Fruit fly (Drosophila melanogaster) whole organism, embryonic: ENCODE results near the gene CG4611.
A peak's percentile ranks its signal among the peaks of the same experiment; 100 is the strongest.

Source experiments
- ATbp ChIP-seq: fragments of 200-800 bp; sonication (Bioruptor generic); optimal IDR thresholded peaks from 2 replicates; lab custom pipeline; 2017; ENCODE audit warnings: missing biosample characterization, mild to moderate bottlenecking, missing genetic modification characterization, missing genetic modification reagents
- CG10147 ChIP-seq: fragments of 200-800 bp; sonication (Bioruptor generic); optimal IDR thresholded peaks from 2 replicates; lab custom pipeline; 2019; ENCODE audit warnings: missing biosample characterization, mild to moderate bottlenecking, missing genetic modification characterization, moderate library complexity
- CG10654 ChIP-seq: fragments of 200-800 bp; sonication (Bioruptor generic); optimal IDR thresholded peaks from 2 replicates; lab custom pipeline; 2016; ENCODE audit warnings: missing biosample characterization, missing genetic modification characterization
- CG13624 ChIP-seq: fragments of 200-800 bp; sonication (Bioruptor generic); optimal IDR thresholded peaks from 2 replicates; lab custom pipeline; 2016; ENCODE audit warnings: missing biosample characterization, missing genetic modification characterization
- CG15011 ChIP-seq: fragments of 200-800 bp; sonication (Bioruptor generic); optimal IDR thresholded peaks from 3 replicates; lab custom pipeline; 2018; ENCODE audit warnings: missing biosample characterization, mild to moderate bottlenecking, missing genetic modification characterization
- CG1647 ChIP-seq: fragments of 200-800 bp; sonication (Bioruptor generic); optimal IDR thresholded peaks from 3 replicates; lab custom pipeline; 2016; ENCODE audit warnings: missing biosample characterization, missing genetic modification characterization
- CG1832 ChIP-seq: fragments of 200-800 bp; sonication (Bioruptor generic); optimal IDR thresholded peaks from 2 replicates; lab custom pipeline; 2017; ENCODE audit warnings: missing biosample characterization, mild to moderate bottlenecking, missing genetic modification characterization, inconsistent platforms
- CG18476 ChIP-seq: fragments of 200-800 bp; sonication (Bioruptor generic); optimal IDR thresholded peaks from 2 replicates; lab custom pipeline; 2016; ENCODE audit warnings: missing biosample characterization, mild to moderate bottlenecking, missing genetic modification characterization
- CG2120 ChIP-seq: fragments of 200-800 bp; sonication (Bioruptor generic); optimal IDR thresholded peaks from 3 replicates; lab custom pipeline; 2016; ENCODE audit warnings: missing biosample characterization, missing genetic modification characterization
- CG31388 ChIP-seq: fragments of 200-800 bp; sonication (Bioruptor generic); optimal IDR thresholded peaks from 2 replicates; lab custom pipeline; 2016; ENCODE audit warnings: missing biosample characterization, missing genetic modification characterization
- CG34422 ChIP-seq: fragments of 200-800 bp; sonication (Bioruptor generic); IDR thresholded peaks from 3 replicates; pipeline ENCODE4 v1.3.6; 2022; ENCODE audit warnings: missing biosample characterization, missing genetic modification characterization
- CG3847 ChIP-seq: fragments of 200-800 bp; sonication (Bioruptor generic); IDR thresholded peaks from 2 replicates; pipeline ENCODE4 v1.3.6; 2022; ENCODE audit warnings: missing biosample characterization, missing genetic modification characterization
- CG3995 ChIP-seq: fragments of 200-800 bp; sonication (Bioruptor generic); optimal IDR thresholded peaks from 3 replicates; lab custom pipeline; 2016; ENCODE audit warnings: missing biosample characterization, missing genetic modification characterization
- CG4617 ChIP-seq: fragments of 200-800 bp; sonication (Bioruptor generic); optimal IDR thresholded peaks from 3 replicates; lab custom pipeline; 2016; ENCODE audit warnings: missing biosample characterization, missing genetic modification characterization, borderline replicate concordance
- CG6689 ChIP-seq: fragments of 200-800 bp; sonication (Bioruptor generic); IDR thresholded peaks from 2 replicates; pipeline ENCODE4 v1.3.6; 2022; ENCODE audit warnings: missing biosample characterization, missing genetic modification characterization
- CG7928 ChIP-seq: fragments of 200-800 bp; sonication (Bioruptor generic); optimal IDR thresholded peaks from 2 replicates; lab custom pipeline; 2017; ENCODE audit warnings: missing biosample characterization, mild to moderate bottlenecking, missing genetic modification characterization
- CG9817 ChIP-seq: fragments of 200-800 bp; sonication (Bioruptor generic); optimal IDR thresholded peaks from 2 replicates; lab custom pipeline; 2018; ENCODE audit warnings: missing biosample characterization, mild to moderate bottlenecking, missing genetic modification characterization, moderate library complexity
- CoRest ChIP-seq: fragments of 200-800 bp; sonication (Bioruptor generic); optimal IDR thresholded peaks from 3 replicates; lab custom pipeline; 2018; ENCODE audit warnings: missing biosample characterization, mild to moderate bottlenecking, missing genetic modification characterization, moderate library complexity
- CrebB ChIP-seq: fragments of 200-800 bp; sonication (Bioruptor generic); optimal IDR thresholded peaks from 3 replicates; lab custom pipeline; 2018; ENCODE audit warnings: missing biosample characterization, mild to moderate bottlenecking, missing genetic modification characterization
- Dek ChIP-seq: fragments of 200-800 bp; sonication (Bioruptor generic); optimal IDR thresholded peaks from 3 replicates; lab custom pipeline; 2019; ENCODE audit warnings: missing biosample characterization, mild to moderate bottlenecking, missing genetic modification characterization, moderate library complexity
- Dip2 ChIP-seq: fragments of 200-800 bp; sonication (Bioruptor generic); IDR thresholded peaks from 2 replicates; pipeline ENCODE4 v1.3.6; 2022; ENCODE audit warnings: missing biosample characterization, missing genetic modification characterization
- Dp ChIP-seq: fragments of 200-800 bp; sonication (Bioruptor generic); optimal IDR thresholded peaks from 2 replicates; lab custom pipeline; 2018; ENCODE audit warnings: missing biosample characterization, mild to moderate bottlenecking, missing genetic modification characterization, moderate library complexity
- HmgD ChIP-seq: fragments of 200-800 bp; sonication (Bioruptor generic); optimal IDR thresholded peaks from 3 replicates; lab custom pipeline; 2016; ENCODE audit warnings: missing biosample characterization, missing genetic modification characterization
- Hr78 ChIP-seq, 2 experiments: fragments of 200-800 bp in 1 of 2; fragments of >200 bp in 1 of 2; sonication (Bioruptor generic) in 1 of 2; optimal IDR thresholded peaks; 2 replicates each; lab custom pipeline; 2017 to 2019; ENCODE audit warnings: missing biosample characterization in 2 of 2, missing genetic modification characterization in 2 of 2, mild to moderate bottlenecking in 1 of 2, moderate library complexity in 1 of 2
- MTF-1 ChIP-seq: fragments of 200-800 bp; sonication (Bioruptor generic); optimal IDR thresholded peaks from 2 replicates; lab custom pipeline; 2018; ENCODE audit warnings: missing biosample characterization, mild to moderate bottlenecking, missing genetic modification characterization, borderline replicate concordance
- Med ChIP-seq: fragments of 200-800 bp; sonication (Bioruptor generic); peaks from one replicate; lab custom pipeline; 2016; ENCODE audit warnings: missing biosample characterization, missing genetic modification characterization, mild to moderate bottlenecking, inconsistent platforms, moderate library complexity
- NC2β ChIP-seq: fragments of 200-800 bp; sonication (Bioruptor generic); optimal IDR thresholded peaks from 2 replicates; lab custom pipeline; 2016; ENCODE audit warnings: missing biosample characterization, missing genetic modification characterization
- Ptx1 ChIP-seq: fragments of 200-800 bp; sonication (Bioruptor generic); IDR thresholded peaks from 2 replicates; pipeline ENCODE4 v1.3.6; 2022; ENCODE audit warnings: missing biosample characterization, missing genetic modification characterization
- Side ChIP-seq: fragments of 200-800 bp; sonication (Bioruptor generic); optimal IDR thresholded peaks from 2 replicates; lab custom pipeline; 2016; ENCODE audit warnings: missing biosample characterization, missing genetic modification characterization
- Sry-δ ChIP-seq: fragments of 200-800 bp; sonication (Bioruptor generic); optimal IDR thresholded peaks from 2 replicates; lab custom pipeline; 2016; ENCODE audit warnings: missing biosample characterization, missing genetic modification characterization
- cato ChIP-seq: fragments of 200-800 bp; sonication (Bioruptor generic); optimal IDR thresholded peaks from 2 replicates; lab custom pipeline; 2016; ENCODE audit warnings: missing biosample characterization, missing genetic modification characterization, borderline replicate concordance
- chif ChIP-seq, 2 experiments: fragments of 200-800 bp; sonication (Bioruptor generic); optimal IDR thresholded peaks; 3 replicates each; lab custom pipeline; 2016; ENCODE audit warnings: missing biosample characterization in 2 of 2, missing genetic modification characterization in 2 of 2
- da ChIP-seq: fragments of 200-800 bp; sonication (Bioruptor generic); optimal IDR thresholded peaks from 2 replicates; lab custom pipeline; 2016; ENCODE audit warnings: missing biosample characterization, missing genetic modification characterization
- dimm ChIP-seq: fragments of 200-800 bp; sonication (Bioruptor generic); IDR thresholded peaks from 2 replicates; pipeline ENCODE4 v1.3.6; 2022; ENCODE audit warnings: missing biosample characterization, missing genetic modification characterization
- disco-r ChIP-seq: fragments of 200-800 bp; sonication (Bioruptor generic); optimal IDR thresholded peaks from 2 replicates; lab custom pipeline; 2016; ENCODE audit warnings: missing biosample characterization, missing genetic modification characterization
- exex ChIP-seq: fragments of 200-800 bp; sonication (Bioruptor generic); optimal IDR thresholded peaks from 4 replicates; lab custom pipeline; 2018; ENCODE audit warnings: missing biosample characterization, mild to moderate bottlenecking, missing genetic modification characterization, moderate library complexity
- fd102C ChIP-seq: fragments of 200-800 bp; sonication (Bioruptor generic); optimal IDR thresholded peaks from 2 replicates; lab custom pipeline; 2018; ENCODE audit warnings: missing biosample characterization, mild to moderate bottlenecking, missing genetic modification characterization, moderate library complexity
- gsb ChIP-seq: fragments of 200-800 bp; sonication (Bioruptor generic); IDR thresholded peaks from 2 replicates; pipeline ENCODE4 v1.3.6; 2022; ENCODE audit warnings: missing biosample characterization, missing genetic modification characterization
- gt ChIP-seq: fragments of 200-800 bp; sonication (Bioruptor generic); IDR thresholded peaks from 2 replicates; pipeline ENCODE4 v1.3.6; 2022; ENCODE audit warnings: missing biosample characterization, missing genetic modification characterization
- ham ChIP-seq: fragments of 200-800 bp; sonication (Bioruptor generic); IDR thresholded peaks from 2 replicates; pipeline ENCODE4 v1.3.6; 2022; ENCODE audit warnings: missing biosample characterization, missing genetic modification characterization
- lbe ChIP-seq: fragments of 200-800 bp; sonication (Bioruptor generic); optimal IDR thresholded peaks from 2 replicates; lab custom pipeline; 2016; ENCODE audit warnings: missing biosample characterization, mild to moderate bottlenecking, missing genetic modification characterization
- nom ChIP-seq: fragments of 200-800 bp; sonication (Bioruptor generic); optimal IDR thresholded peaks from 2 replicates; lab custom pipeline; 2017; ENCODE audit warnings: missing biosample characterization, missing genetic modification characterization, mild to moderate bottlenecking, moderate library complexity, missing genetic modification reagents
- oc ChIP-seq: fragments of 200-800 bp; sonication (Bioruptor generic); optimal IDR thresholded peaks from 2 replicates; lab custom pipeline; 2018; ENCODE audit warnings: missing biosample characterization, mild to moderate bottlenecking, missing genetic modification characterization, moderate library complexity
- pho ChIP-seq: fragments of 200-800 bp; sonication (Bioruptor generic); optimal IDR thresholded peaks from 2 replicates; lab custom pipeline; 2016; ENCODE audit warnings: missing biosample characterization, missing genetic modification characterization
- sima ChIP-seq: fragments of 200-800 bp; sonication (Bioruptor generic); optimal IDR thresholded peaks from 2 replicates; lab custom pipeline; 2016; ENCODE audit warnings: missing biosample characterization, missing genetic modification characterization
- slp2 ChIP-seq: fragments of 200-800 bp; sonication (Bioruptor generic); optimal IDR thresholded peaks from 2 replicates; lab custom pipeline; 2016; ENCODE audit warnings: missing biosample characterization, missing genetic modification characterization
- tio ChIP-seq: fragments of 200-800 bp; sonication (Bioruptor generic); optimal IDR thresholded peaks from 2 replicates; lab custom pipeline; 2017; ENCODE audit warnings: missing biosample characterization, missing genetic modification characterization, inconsistent platforms
- twi ChIP-seq: fragments of 200-800 bp; optimal IDR thresholded peaks from 2 replicates; lab custom pipeline; 2019; ENCODE audit warnings: missing biosample characterization, mild to moderate bottlenecking, missing genetic modification characterization, moderate library complexity
- yki ChIP-seq: fragments of >200 bp; optimal IDR thresholded peaks from 3 replicates; lab custom pipeline; 2018

The CG4611 gene

dm6 chr3L:5133704-5134430, 2.3 kb upstream of the CG4611 start, which contains the start of gene Yod1 (continued):
- no peak for TF ChIP-seq fd102C (GFP tag; lab: Kevin White, UChicago)
- TF ChIP-seq NC2β (GFP tag; lab: Kevin White, UChicago): no peak
- TF ChIP-seq CoRest (tag; lab: Kevin White, UChicago): peak; percentile 38
- no peak for TF ChIP-seq CG2120 (GFP tag; lab: Kevin White, UChicago)
- no peak for TF ChIP-seq CG3995 (GFP tag; lab: Kevin White, UChicago)
- no peak for TF ChIP-seq CG10147
- no peak for TF ChIP-seq tio
- TF ChIP-seq twi (tag; lab: Kevin White, UChicago): no peak
- TF ChIP-seq da (GFP tag; lab: Kevin White, UChicago): no peak
- TF ChIP-seq CG34422: no peak
- TF ChIP-seq CG7928 (GFP tag; lab: Kevin White, UChicago): no peak
- no peak for TF ChIP-seq HmgD (GFP tag; lab: Kevin White, UChicago)
- TF ChIP-seq, all 482 proteins: peak for 84

- peak in 1 of 2 experiments; percentile 95 for TF ChIP-seq Hr78 (GFP tag; optimal IDR thresholded peaks at IDR 0.05; lab: Kevin White, UChicago)
- peak; percentile 23 for TF ChIP-seq CG1832 (GFP tag; lab: Kevin White, UChicago)
- TF ChIP-seq CG9817: peak; percentile 100
- TF ChIP-seq CG1647: peak; percentile 100
- TF ChIP-seq ham (GFP tag; lab: Robert Waterston, UW): peak; percentile 99
- TF ChIP-seq oc (tag; lab: Kevin White, UChicago): peak; percentile 100
- TF ChIP-seq sima: peak; percentile 99
- TF ChIP-seq MTF-1 (GFP tag; lab: Kevin White, UChicago): peak; percentile 99
- peak; percentile 100 for TF ChIP-seq CG4617
- peak; percentile 99 for TF ChIP-seq CG15011 (GFP tag; lab: Kevin White, UChicago)
- TF ChIP-seq yki: no peak
- peak; percentile 100 for TF ChIP-seq Ptx1
- TF ChIP-seq Dp (GFP tag; lab: Kevin White, UChicago): peak; percentile 66
- TF ChIP-seq Dip2 (GFP tag; lab: Robert Waterston, UW): peak; percentile 85
- TF ChIP-seq exex (tag; lab: Kevin White, UChicago): peak; percentile 97
- TF ChIP-seq pho: peak; percentile 100
- peak; percentile 100 for TF ChIP-seq cato (GFP tag; lab: Kevin White, UChicago)
- TF ChIP-seq CG13624 (GFP tag; lab: Kevin White, UChicago): peak; percentile 100
- TF ChIP-seq slp2: peak; percentile 100
- peak; percentile 100 for TF ChIP-seq CG6689
- peak; percentile 100 for TF ChIP-seq dimm (GFP tag; lab: Robert Waterston, UW)
- TF ChIP-seq CrebB: peak; percentile 99
- peak; percentile 85 for TF ChIP-seq Sry-δ
- TF ChIP-seq CG10654: peak; percentile 100
- TF ChIP-seq gt (GFP tag; lab: Robert Waterston, UW): peak; percentile 100
- peak; percentile 96 for TF ChIP-seq lbe (GFP tag; lab: Kevin White, UChicago)
- TF ChIP-seq CG31388 (GFP tag; lab: Kevin White, UChicago): peak; percentile 99
- TF ChIP-seq Med (GFP tag; lab: Kevin White, UChicago): peak; percentile 100
- TF ChIP-seq nom (GFP tag; lab: Kevin White, UChicago): peak; percentile 99
- peak; percentile 100 for TF ChIP-seq gsb
- peak; percentile 100 for TF ChIP-seq Dek (tag; lab: Kevin White, UChicago)
- peak; percentile 99 for TF ChIP-seq ATbp
- peak; percentile 99 for TF ChIP-seq Side
- TF ChIP-seq chif (GFP tag; optimal IDR thresholded peaks at IDR 0.05; lab: Kevin White, UChicago): peak; percentile 100
- TF ChIP-seq disco-r (GFP tag; lab: Kevin White, UChicago): peak; percentile 99
- TF ChIP-seq CG3847 (GFP tag; lab: Robert Waterston, UW): peak; percentile 100
- TF ChIP-seq CG18476 (GFP tag; lab: Kevin White, UChicago): peak; percentile 99
These were observed 3.1 kb downstream of the CG4611 start, which contains the start of the genes Tcs5 and CHMP2B for dm6 chr3L:5139312-5139711. Gene Tcs5, minus strand, starts transcription at chr3L:5139395. Gene CHMP2B, plus strand, starts transcription at chr3L:5139619.
